Worm (Caenorhabditis elegans) whole organism, early embryonic: ENCODE data around the gene lon-1.

Experiments
- B0310.2 ChIP-seq: sonication (generic microtip); optimal IDR thresholded peaks from 2 replicates; lab custom pipeline; 2016; ENCODE audit warnings: mild to moderate bottlenecking, missing genetic modification characterization, missing compliant biosample characterization
- F13C5.2 ChIP-seq: sonication (generic microtip); optimal IDR thresholded peaks from 2 replicates; lab custom pipeline; 2017; ENCODE audit warnings: mild to moderate bottlenecking, missing genetic modification characterization, inconsistent platforms, missing compliant biosample characterization
- aly-1 ChIP-seq: sonication (generic microtip); optimal IDR thresholded peaks from 2 replicates; lab custom pipeline; 2016; ENCODE audit warnings: missing genetic modification characterization, missing compliant biosample characterization
- ama-1 ChIP-seq: fragments of 150-350 bp; optimal IDR thresholded peaks from 2 replicates; lab custom pipeline; 2014
- ceh-13 ChIP-seq: fragments of 200-800 bp; sonication (Bioruptor generic); optimal IDR thresholded peaks from 2 replicates; lab custom pipeline; 2018; ENCODE audit warnings: mild to moderate bottlenecking, missing genetic modification characterization, missing compliant biosample characterization
- ceh-36 ChIP-seq: sonication (generic microtip); optimal IDR thresholded peaks from 2 replicates; lab custom pipeline; 2016; ENCODE audit warnings: missing genetic modification characterization, inconsistent platforms, missing compliant biosample characterization
- ets-7 ChIP-seq: sonication (generic microtip); optimal IDR thresholded peaks from 2 replicates; lab custom pipeline; 2016; ENCODE audit warnings: missing genotype, missing genetic modification characterization, missing compliant biosample characterization
- flt-1 ChIP-seq: fragments of 200-800 bp; sonication (Bioruptor generic); IDR thresholded peaks from 2 replicates; pipeline ENCODE4 v1.3.6; 2022; ENCODE audit warnings: missing genetic modification characterization, missing compliant biosample characterization
- hmbx-1 ChIP-seq: sonication (generic microtip); optimal IDR thresholded peaks from 2 replicates; lab custom pipeline; 2016; ENCODE audit warnings: mild to moderate bottlenecking, missing genetic modification characterization, missing compliant biosample characterization
- hmg-4 ChIP-seq: fragments of 200-800 bp; sonication (Bioruptor generic); optimal IDR thresholded peaks from 2 replicates; lab custom pipeline; 2018; ENCODE audit warnings: mild to moderate bottlenecking, missing genetic modification characterization, missing compliant biosample characterization
- hnd-1 ChIP-seq: sonication (generic microtip); optimal IDR thresholded peaks from 2 replicates; lab custom pipeline; 2016; ENCODE audit warnings: missing genetic modification characterization, missing compliant biosample characterization
- pes-1 ChIP-seq: fragments of 200-800 bp; sonication (Bioruptor generic); IDR thresholded peaks from 2 replicates; pipeline ENCODE4 v1.3.6; 2022; ENCODE audit warnings: missing genetic modification reagents, missing genetic modification characterization, missing compliant biosample characterization
- scrt-1 ChIP-seq: fragments of 200-800 bp; sonication (Bioruptor generic); IDR thresholded peaks from 2 replicates; pipeline ENCODE4 v1.3.6; 2022; ENCODE audit warnings: missing genetic modification characterization, missing compliant biosample characterization
- sea-1 ChIP-seq: fragments of 200-800 bp; sonication (Bioruptor generic); conservative IDR thresholded peaks from 2 replicates; pipeline ENCODE4 v1.3.6; 2022; ENCODE audit warnings: missing genetic modification characterization, missing compliant biosample characterization
- tbx-11 ChIP-seq: fragments of 200-800 bp; sonication (Bioruptor generic); IDR thresholded peaks from 2 replicates; pipeline ENCODE4 v1.3.6; 2022; ENCODE audit warnings: missing genetic modification characterization, missing compliant biosample characterization
- tbx-37 ChIP-seq: fragments of 200-800 bp; sonication (Bioruptor generic); conservative IDR thresholded peaks from 2 replicates; pipeline ENCODE4 v1.3.6; 2022; ENCODE audit warnings: missing genetic modification reagents, missing genetic modification characterization, missing compliant biosample characterization
- tra-4 ChIP-seq: sonication (generic microtip); optimal IDR thresholded peaks from 2 replicates; lab custom pipeline; 2017; ENCODE audit warnings: missing genetic modification characterization, missing compliant biosample characterization

The lon-1 gene

ce11 chrIII:5504725-5505473, 30.6 kb downstream of the lon-1 start:
- TF ChIP-seq B0310.2 (tag; lab: Kevin White, UChicago) (no peak), aly-1 (tag; lab: Kevin White, UChicago) (no peak), hmg-4 (GFP tag; lab: Kevin White, UChicago) (no peak), F13C5.2 (tag; lab: Kevin White, UChicago) (no peak), ceh-13 (no peak), ets-7 (tag; lab: Kevin White, UChicago) (no peak), hnd-1 (tag; lab: Kevin White, UChicago) (no peak), pes-1 (GFP tag; lab: Robert Waterston, UW) (no peak), ceh-36 (no peak), sea-1 (no peak), tra-4 (tag; lab: Kevin White, UChicago) (no peak), scrt-1 (GFP tag; lab: Robert Waterston, UW) (no peak), ama-1 (lab: Kevin White, UChicago) (no peak), tbx-37 (GFP tag; lab: Robert Waterston, UW) (no peak), flt-1 (GFP tag; lab: Robert Waterston, UW) (no peak), hmbx-1 (tag; lab: Kevin White, UChicago) (no peak)

- no peak for TF ChIP-seq flt-1 (GFP tag; lab: Robert Waterston, UW)
- TF ChIP-seq tra-4 (tag; lab: Kevin White, UChicago) = no peak
- TF ChIP-seq ets-7 (tag; lab: Kevin White, UChicago) = no peak
- no peak for TF ChIP-seq tbx-11
- no peak for TF ChIP-seq hmbx-1 (tag; lab: Kevin White, UChicago)
- TF ChIP-seq hnd-1 (tag; lab: Kevin White, UChicago) = no peak
- no peak for TF ChIP-seq ceh-13
- TF ChIP-seq scrt-1 (GFP tag; lab: Robert Waterston, UW) = no peak
- no peak for TF ChIP-seq tbx-37 (GFP tag; lab: Robert Waterston, UW)
- no peak for TF ChIP-seq pes-1 (GFP tag; lab: Robert Waterston, UW)
- no peak for TF ChIP-seq sea-1
- TF ChIP-seq aly-1 (tag; lab: Kevin White, UChicago) = no peak
- no peak for TF ChIP-seq B0310.2 (tag; lab: Kevin White, UChicago)
- no peak for TF ChIP-seq F13C5.2 (tag; lab: Kevin White, UChicago)
- no peak for TF ChIP-seq hmg-4 (GFP tag; lab: Kevin White, UChicago)
- TF ChIP-seq ceh-36 = no peak
- no peak for TF ChIP-seq ama-1 (lab: Kevin White, UChicago)
These were observed 31.3 kb downstream of the lon-1 start for ce11 chrIII:5505474-5506022.

ce11 chrIII:5506023-5506597, 31.8 kb downstream of the lon-1 start:
- TF ChIP-seq tbx-37 (GFP tag; lab: Robert Waterston, UW) (no peak), pes-1 (GFP tag; lab: Robert Waterston, UW) (no peak), ceh-13 (no peak), aly-1 (tag; lab: Kevin White, UChicago) (no peak), sea-1 (no peak), tbx-11 (no peak), tra-4 (tag; lab: Kevin White, UChicago) (no peak)

- no peak for TF ChIP-seq ceh-13
- no peak for TF ChIP-seq hmg-4 (GFP tag; lab: Kevin White, UChicago)
- TF ChIP-seq pes-1 (GFP tag; lab: Robert Waterston, UW) = no peak
These were observed 32.7 kb downstream of the lon-1 start for ce11 chrIII:5506936-5507335.

ce11 chrIII:5508669-5509068, 34.4 kb downstream of the lon-1 start, which contains the start of gene D1044.7:
Gene D1044.7 (minus strand): TSS chrIII:5508769.
- TF ChIP-seq hmg-4 (GFP tag; lab: Kevin White, UChicago) (no peak), ets-7 (tag; lab: Kevin White, UChicago) (no peak), ceh-13 (no peak)

ce11 chrIII:5512502-5512901, 38.2 kb downstream of the lon-1 start, which contains the start of gene pqn-25:
Gene pqn-25 (minus strand): TSS chrIII:5512602.
- TF ChIP-seq aly-1 (tag; lab: Kevin White, UChicago) = no peak
- no peak for TF ChIP-seq ceh-36
- TF ChIP-seq tbx-37 (GFP tag; lab: Robert Waterston, UW) = no peak
- TF ChIP-seq ceh-13 = no peak
- TF ChIP-seq F13C5.2 (tag; lab: Kevin White, UChicago) = no peak
- TF ChIP-seq hnd-1 (tag; lab: Kevin White, UChicago) = no peak
- TF ChIP-seq B0310.2 (tag; lab: Kevin White, UChicago) = no peak
- TF ChIP-seq pes-1 (GFP tag; lab: Robert Waterston, UW) = no peak
- no peak for TF ChIP-seq sea-1
- no peak for TF ChIP-seq hmbx-1 (tag; lab: Kevin White, UChicago)
- no peak for TF ChIP-seq ama-1 (lab: Kevin White, UChicago)
- TF ChIP-seq hmg-4 (GFP tag; lab: Kevin White, UChicago) = no peak
- TF ChIP-seq ets-7 (tag; lab: Kevin White, UChicago) = no peak
- TF ChIP-seq tra-4 (tag; lab: Kevin White, UChicago) = no peak
- no peak for TF ChIP-seq flt-1 (GFP tag; lab: Robert Waterston, UW)
- TF ChIP-seq scrt-1 (GFP tag; lab: Robert Waterston, UW) = no peak
- TF ChIP-seq tbx-11 = no peak

- no peak for TF ChIP-seq aly-1 (tag; lab: Kevin White, UChicago)
- no peak for TF ChIP-seq ceh-13
- no peak for TF ChIP-seq sea-1
- no peak for TF ChIP-seq flt-1 (GFP tag; lab: Robert Waterston, UW)
- no peak for TF ChIP-seq B0310.2 (tag; lab: Kevin White, UChicago)
- TF ChIP-seq scrt-1 (GFP tag; lab: Robert Waterston, UW) = no peak
- TF ChIP-seq hnd-1 (tag; lab: Kevin White, UChicago) = no peak
- TF ChIP-seq pes-1 (GFP tag; lab: Robert Waterston, UW) = no peak
- TF ChIP-seq tbx-11 = no peak
- TF ChIP-seq hmg-4 (GFP tag; lab: Kevin White, UChicago) = no peak
- TF ChIP-seq hmbx-1 (tag; lab: Kevin White, UChicago) = no peak
- TF ChIP-seq F13C5.2 (tag; lab: Kevin White, UChicago) = no peak
- TF ChIP-seq ceh-36 = no peak
- TF ChIP-seq ama-1 (lab: Kevin White, UChicago) = no peak
- TF ChIP-seq ets-7 (tag; lab: Kevin White, UChicago) = no peak
- TF ChIP-seq tbx-37 (GFP tag; lab: Robert Waterston, UW) = no peak
These were observed 43.1 kb downstream of the lon-1 start, which contains the start of gene nekl-4 for ce11 chrIII:5517423-5517822. Gene nekl-4 (minus strand): TSS chrIII:5517523.
